Fruit fly (Drosophila melanogaster): Measurements from ENCODE around the gene CG10481.
A peak's percentile ranks its signal among the peaks of the same experiment; 100 is the strongest.

Gene CG10481

dm6 chr2L:19899498-19899897, 7.1 kb upstream of the CG10481 start:
- TF ChIP-seq CG17801 (GFP tag; optimal IDR thresholded peaks at IDR 0.05; ENCODE audit: partially characterized antibody), result no peak

DNA sequence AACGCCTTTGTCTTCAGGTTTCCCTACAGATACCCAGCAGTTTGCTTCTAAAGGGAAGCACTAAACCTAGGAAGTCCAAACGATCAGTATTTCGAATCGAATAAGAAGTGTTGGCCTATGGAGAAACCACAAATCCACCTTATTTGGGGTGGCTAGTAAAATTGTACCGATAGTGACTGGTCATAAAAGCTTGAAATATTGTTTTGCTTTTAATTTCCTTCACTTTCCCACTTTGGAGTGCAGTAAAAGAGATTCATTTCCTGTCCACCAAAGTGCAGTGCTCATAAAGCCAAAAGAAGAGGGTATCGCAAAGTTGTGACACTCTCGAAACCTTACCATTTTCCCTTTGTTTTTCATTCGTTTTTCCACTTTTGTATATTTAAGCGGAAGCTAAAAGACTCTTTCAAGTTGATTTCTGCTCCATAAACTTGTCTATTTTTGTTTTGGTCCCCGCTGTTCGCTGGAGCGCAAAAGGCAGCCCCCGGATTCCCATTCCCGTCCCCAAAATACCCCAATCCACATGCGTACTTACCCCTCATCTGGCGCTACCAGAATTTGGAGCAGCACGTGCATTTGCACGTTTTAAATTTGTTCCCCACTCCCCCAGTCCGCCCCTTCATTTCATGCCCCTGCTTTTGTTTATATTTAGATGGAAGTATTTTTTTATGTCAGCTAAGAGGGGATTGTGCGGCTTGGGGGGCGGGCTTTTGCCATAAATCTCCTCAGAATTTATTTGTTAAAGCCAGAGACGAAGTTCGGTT, 6.4 kb upstream of the CG10481 start:
- no peak for TF ChIP-seq CG17801 (GFP tag; optimal IDR thresholded peaks at IDR 0.05; ENCODE audit: partially characterized antibody)

- TF ChIP-seq CG17801 (GFP tag; optimal IDR thresholded peaks at IDR 0.05; ENCODE audit: partially characterized antibody), result no peak
Measured at dm6 chr2L:19897027-19897426, 4.7 kb upstream of the CG10481 start.

DNA sequence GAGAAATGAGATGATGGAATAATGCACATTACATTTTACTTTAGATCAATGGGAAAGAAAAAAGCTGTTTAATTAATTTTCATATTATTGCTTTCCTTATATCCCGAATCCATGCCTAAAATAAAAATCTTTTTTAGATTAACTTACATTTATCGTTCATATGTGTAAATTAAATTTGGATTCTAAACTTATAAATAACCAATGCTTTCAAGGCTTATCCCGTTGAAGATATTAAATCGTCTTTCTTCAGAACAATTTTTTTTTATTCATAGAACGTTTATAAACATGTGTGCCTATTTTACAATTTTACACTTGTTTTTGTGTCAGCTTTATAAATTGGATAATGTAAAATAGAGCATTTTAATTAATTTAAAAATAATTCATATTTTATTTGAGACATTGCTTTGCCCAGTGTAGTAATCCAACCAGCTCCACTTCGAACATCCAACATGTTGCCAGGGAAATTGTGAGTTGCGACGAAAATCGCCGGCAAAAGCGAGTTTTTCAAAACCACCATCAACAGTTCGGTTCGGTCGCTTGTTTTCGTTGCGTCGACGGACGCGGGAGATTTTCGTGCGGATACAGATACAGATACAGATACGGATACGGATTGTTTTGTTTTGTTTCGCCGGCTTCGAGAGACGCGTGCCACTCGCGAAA, 3.3 kb upstream of the CG10481 start:
- no peak for TF ChIP-seq CG17801 (GFP tag; optimal IDR thresholded peaks at IDR 0.05; ENCODE audit: partially characterized antibody)

- no peak for TF ChIP-seq CG17801 (GFP tag; optimal IDR thresholded peaks at IDR 0.05; ENCODE audit: partially characterized antibody)
Measured at dm6 chr2L:19894826-19895225, 2.5 kb upstream of the CG10481 start.

DNA sequence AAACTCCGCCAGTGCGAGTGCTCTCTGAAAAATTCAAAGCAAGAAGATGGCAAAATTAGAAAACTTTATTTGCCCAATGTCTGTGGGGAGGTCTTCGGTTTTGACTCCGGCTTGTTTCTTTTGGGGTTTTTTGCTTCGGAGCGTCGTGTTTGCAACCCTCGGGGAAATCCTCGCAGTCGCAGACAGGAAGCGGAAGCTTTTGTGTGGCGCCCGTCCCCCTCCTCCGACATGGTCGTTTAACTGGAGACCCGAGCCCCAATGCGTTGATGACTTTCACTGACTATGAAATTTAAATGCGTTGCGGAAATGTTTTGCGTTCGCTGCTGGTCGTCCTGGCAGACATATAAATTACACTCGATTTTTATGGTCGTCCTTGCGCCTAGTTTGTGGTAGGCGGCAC, 4.0 kb downstream of the CG10481 start:
- no peak for TF ChIP-seq CG17801 (GFP tag; optimal IDR thresholded peaks at IDR 0.05; ENCODE audit: partially characterized antibody)

DNA sequence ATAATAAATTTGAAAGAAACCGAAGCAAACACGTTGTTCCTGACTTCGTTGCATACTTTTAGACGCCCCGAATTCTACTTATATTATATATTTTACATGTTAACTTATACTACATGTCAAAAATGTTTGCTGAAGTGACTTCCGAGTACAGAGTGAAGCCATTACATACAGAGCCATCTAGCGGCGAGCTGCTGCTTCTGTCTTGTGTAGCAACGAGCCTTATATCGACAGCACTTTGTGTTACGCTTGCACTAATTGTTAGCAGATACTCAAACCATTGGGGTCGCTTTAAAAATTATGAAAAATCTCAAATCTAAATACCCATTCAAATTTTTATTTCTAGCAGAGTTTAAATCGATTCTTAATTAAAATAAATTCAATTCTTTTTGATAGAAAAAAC, 4.9 kb downstream of the CG10481 start:
- TF ChIP-seq CG17801 (GFP tag; optimal IDR thresholded peaks at IDR 0.05; ENCODE audit: partially characterized antibody), result no peak

DNA sequence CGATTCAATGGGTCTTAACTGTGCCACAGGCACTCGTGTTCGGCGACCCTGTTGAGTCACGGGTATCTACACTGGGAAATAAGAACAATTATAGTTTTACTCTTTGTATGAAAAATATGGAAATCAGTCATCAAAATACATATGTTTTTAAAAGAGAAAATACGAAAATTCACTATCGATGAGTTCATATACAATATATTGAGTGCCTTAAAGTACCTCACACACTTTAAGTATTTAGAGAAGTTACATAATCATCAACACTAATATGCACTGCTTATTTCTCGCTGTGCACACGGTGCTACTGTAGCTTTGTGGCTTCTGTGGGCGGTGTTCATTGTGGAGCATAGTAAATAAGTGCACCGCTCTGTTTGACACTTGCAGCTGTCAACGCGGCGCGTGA, 7.9 kb downstream of the CG10481 start:
- no peak for TF ChIP-seq CG17801 (GFP tag; optimal IDR thresholded peaks at IDR 0.05; ENCODE audit: partially characterized antibody)

- no peak for TF ChIP-seq CG17801 (GFP tag; optimal IDR thresholded peaks at IDR 0.05; ENCODE audit: partially characterized antibody)
Measured at dm6 chr2L:19875007-19875406, 17.3 kb downstream of the CG10481 start.

dm6 chr2L:19872109-19872508, 20.2 kb downstream of the CG10481 start:
- TF ChIP-seq CG17801 (GFP tag; optimal IDR thresholded peaks at IDR 0.05; ENCODE audit: partially characterized antibody), result no peak

DNA sequence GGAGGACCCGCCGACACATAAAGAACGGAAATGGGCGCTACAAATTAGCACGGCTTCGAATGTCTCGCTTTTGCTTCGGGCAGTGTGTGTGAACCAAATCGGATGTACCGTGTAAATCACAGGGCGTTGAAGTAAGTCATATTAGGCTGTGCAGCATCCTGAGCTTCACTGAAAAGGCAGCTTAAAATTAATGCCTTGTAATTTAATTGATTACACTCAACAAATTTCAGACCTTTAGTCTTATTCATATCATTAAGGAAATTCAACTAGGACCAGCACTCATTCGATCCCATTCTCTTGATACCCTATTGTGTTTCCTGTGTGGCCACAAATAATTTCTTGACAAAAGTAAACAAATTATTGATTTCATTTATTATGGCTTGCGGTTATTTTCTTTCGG, 22.4 kb downstream of the CG10481 start:
- no peak for TF ChIP-seq CG17801 (GFP tag; optimal IDR thresholded peaks at IDR 0.05; ENCODE audit: partially characterized antibody)

dm6 chr2L:19869463-19869862, 22.9 kb downstream of the CG10481 start:
- TF ChIP-seq CG17801 (GFP tag; optimal IDR thresholded peaks at IDR 0.05; ENCODE audit: partially characterized antibody), result no peak

- TF ChIP-seq CG17801 (GFP tag; optimal IDR thresholded peaks at IDR 0.05; ENCODE audit: partially characterized antibody), result no peak
Measured at dm6 chr2L:19866540-19867318, 25.6 kb downstream of the CG10481 start.

DNA sequence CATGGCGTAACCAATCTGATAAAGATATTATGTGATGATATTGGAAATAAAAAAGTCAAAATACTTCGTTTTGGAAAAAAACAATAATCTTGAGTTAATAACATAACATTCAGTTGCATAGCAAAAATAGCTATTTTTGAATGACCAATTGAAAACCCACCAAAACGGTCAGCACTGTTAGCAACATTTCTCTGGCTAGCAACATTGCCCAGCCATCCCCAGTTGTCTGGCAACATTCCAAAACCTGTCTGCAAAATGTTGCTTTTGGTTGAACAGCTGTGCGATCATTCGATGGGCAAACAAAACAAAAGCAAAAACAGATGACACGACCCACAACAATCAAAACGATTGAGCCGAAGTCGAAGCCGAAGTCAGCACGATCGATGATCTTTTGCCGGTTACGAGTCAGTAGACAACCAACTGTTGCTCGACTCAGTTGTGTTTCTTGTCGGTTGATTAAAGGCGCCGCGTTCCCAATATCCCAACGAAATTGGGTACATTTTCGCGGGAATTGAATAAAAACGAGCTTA, 26.7 kb downstream of the CG10481 start:
- TF ChIP-seq CG17801 (GFP tag; optimal IDR thresholded peaks at IDR 0.05; ENCODE audit: partially characterized antibody), result peak; percentile 35

DNA sequence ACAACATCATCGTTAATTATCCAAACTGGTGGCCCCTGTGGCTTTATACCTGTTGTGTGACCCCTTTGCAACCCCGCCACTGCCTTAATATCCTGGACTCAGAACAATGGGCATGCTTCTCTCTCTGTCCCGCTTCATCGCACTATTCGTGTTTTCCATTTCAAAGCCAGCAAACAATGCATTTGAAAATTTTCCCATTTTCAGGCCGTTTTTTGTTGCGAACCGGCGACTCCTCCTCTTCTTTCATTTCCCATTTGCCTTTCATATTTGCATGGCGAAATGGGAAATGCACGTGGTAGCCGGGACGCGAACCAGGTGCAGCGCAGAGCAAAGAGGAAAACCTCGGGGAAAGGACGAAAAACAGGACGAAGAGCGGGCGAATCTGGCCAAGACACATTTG, 32.6 kb downstream of the CG10481 start:
- no peak for TF ChIP-seq CG17801 (GFP tag; optimal IDR thresholded peaks at IDR 0.05; ENCODE audit: partially characterized antibody)

- no peak for TF ChIP-seq CG17801 (GFP tag; optimal IDR thresholded peaks at IDR 0.05; ENCODE audit: partially characterized antibody)
Measured at dm6 chr2L:19855235-19855634, 37.1 kb downstream of the CG10481 start.

Measured in ovary, adult (tissue).